Worm (Caenorhabditis elegans): ENCODE data around the gene F53E2.2.

DNA sequence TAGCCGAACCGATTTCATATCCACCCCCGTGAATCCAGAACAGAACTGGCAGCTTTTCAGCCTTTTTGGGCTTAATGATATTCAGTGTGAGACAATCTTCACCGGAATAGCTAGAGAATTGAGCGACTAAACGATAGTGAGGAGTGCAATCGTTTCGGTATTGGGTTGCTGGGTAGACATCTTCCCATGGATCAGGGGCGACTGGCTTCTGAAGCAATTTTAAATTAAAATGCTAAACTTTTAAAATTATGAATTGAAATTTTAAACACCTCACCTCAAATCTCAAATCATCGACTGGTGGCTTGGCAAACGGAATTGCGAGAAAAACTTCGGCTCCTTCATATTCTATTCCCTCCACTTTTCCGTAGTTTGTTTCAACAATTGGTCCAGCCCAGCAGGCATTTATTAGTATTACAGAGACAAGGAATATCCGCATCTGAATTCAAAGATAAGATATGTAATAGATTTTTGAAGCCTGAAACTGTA, 43.1 kb upstream of the F53E2.2 start, which contains the start of gene ges-1:
- TF ChIP-seq nhr-12 (tag; optimal IDR thresholded peaks at IDR 0.05) (no peak), lsy-2 (tag; optimal IDR thresholded peaks at IDR 0.05) (no peak), tbx-8 (GFP tag; optimal IDR thresholded peaks at IDR 0.05) (no peak)

Data from whole organism, mixed stage, embryonic.